Worm (Caenorhabditis elegans) whole organism, L4 larva: ENCODE measurements around the gene Y38H6A.1.
"Not testable (repeated sequence)": the region's sequence is repeated elsewhere in the genome, so short reads cannot be mapped to it uniquely, and the experiment has no call there.

Experiments
- F49E8.2 ChIP-seq: sonication (generic microtip); optimal IDR thresholded peaks from 2 replicates; lab custom pipeline; 2016; ENCODE audit warnings: missing compliant biosample characterization, mild to moderate bottlenecking, missing genetic modification characterization, borderline replicate concordance
- daf-12 ChIP-seq: fragments of 150-350 bp; optimal IDR thresholded peaks from 2 replicates; lab custom pipeline; 2014; ENCODE audit warnings: missing biosample characterization, missing genetic modification reagents, missing genetic modification characterization
- nhr-11 ChIP-seq: fragments of 150-350 bp; optimal IDR thresholded peaks from 2 replicates; lab custom pipeline; 2014; ENCODE audit warnings: missing biosample characterization, missing genetic modification characterization
- nhr-6 ChIP-seq: fragments of 150-350 bp; optimal IDR thresholded peaks from 2 replicates; lab custom pipeline; 2014; ENCODE audit warnings: missing biosample characterization, missing genetic modification characterization
- ztf-11 ChIP-seq: fragments of 150-350 bp; optimal IDR thresholded peaks from 2 replicates; lab custom pipeline; 2014; ENCODE audit warnings: missing biosample characterization, missing genetic modification characterization

DNA sequence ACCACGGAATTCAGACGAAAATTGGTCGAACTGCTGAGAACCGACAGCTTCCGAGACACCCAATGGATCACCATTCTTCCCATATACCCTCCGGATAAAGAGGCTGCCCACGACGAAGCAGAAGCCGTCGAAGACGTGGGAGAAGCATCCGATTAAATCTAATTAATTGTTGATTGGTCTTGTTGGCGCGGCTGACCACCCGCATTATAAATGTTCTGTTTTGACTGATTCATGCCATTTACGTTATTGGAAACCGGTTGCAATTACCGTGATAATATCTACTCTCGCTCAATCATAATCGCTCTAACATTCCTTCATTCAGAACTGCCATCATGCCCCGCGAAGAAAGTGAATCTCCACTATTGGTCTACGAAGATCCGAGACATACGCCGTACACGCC lies 22.2 kb upstream of the Y38H6A.1 start, which contains the start of gene ZC15.3:
- TF ChIP-seq nhr-11, nhr-6, daf-12, ztf-11, F49E8.2 (tag; lab: Kevin White, UChicago): not testable (repeated sequence)
